Fruit fly (Drosophila melanogaster): ENCODE results near the gene CG13984.
A peak's percentile ranks its signal among the peaks of the same experiment; 100 is the strongest.

CG13984 gene

dm6 chr2L:6308651-6309050, at the start of gene CG13984, which contains the start of gene CG43922:
TSS of gene CG13984 (plus strand) at chr2L:6308819.
TSS of gene CG43922 (minus strand) at chr2L:6308751.
- TF ChIP-seq OdsH (GFP tag; optimal IDR thresholded peaks at IDR 0.05) (no peak), brk (GFP tag; optimal IDR thresholded peaks at IDR 0.05) (no peak), CrebA (GFP tag; optimal IDR thresholded peaks at IDR 0.05; ENCODE audit: borderline replicate concordance) (no peak), psq (GFP tag; optimal IDR thresholded peaks at IDR 0.05) (no peak), Mio (GFP tag; optimal IDR thresholded peaks at IDR 0.05) (no peak), rgr (GFP tag; optimal IDR thresholded peaks at IDR 0.05) (no peak), dsf (GFP tag; optimal IDR thresholded peaks at IDR 0.05; ENCODE audit: borderline replicate concordance) (no peak), br (GFP tag; optimal IDR thresholded peaks at IDR 0.05) (no peak), Hr83 (GFP tag; optimal IDR thresholded peaks at IDR 0.05; ENCODE audit: poor library complexity, severe bottlenecking) (no peak), Vsx2 (GFP tag; optimal IDR thresholded peaks at IDR 0.05; ENCODE audit: partially characterized antibody) (no peak)

- TF ChIP-seq dsf (GFP tag; optimal IDR thresholded peaks at IDR 0.05; ENCODE audit: borderline replicate concordance) (no peak), dl (GFP tag; optimal IDR thresholded peaks at IDR 0.05; ENCODE audit: insufficient read depth in 1 of 2, partially characterized antibody in 2 of 2) (no peak), pan (optimal IDR thresholded peaks at IDR 0.05) (no peak), sv (GFP tag; optimal IDR thresholded peaks at IDR 0.05) (no peak), br (GFP tag; optimal IDR thresholded peaks at IDR 0.05) (no peak), Jra (GFP tag; optimal IDR thresholded peaks at IDR 0.05) (no peak), GATAd (GFP tag; optimal IDR thresholded peaks at IDR 0.05) (no peak), fru (GFP tag; optimal IDR thresholded peaks at IDR 0.05) (no peak), foxo (GFP tag; optimal IDR thresholded peaks at IDR 0.05) (no peak), rgr (GFP tag; optimal IDR thresholded peaks at IDR 0.05) (no peak), Myc (optimal IDR thresholded peaks at IDR 0.05) (no peak), Dfd (GFP tag; optimal IDR thresholded peaks at IDR 0.05) (no peak), Vsx2 (GFP tag; optimal IDR thresholded peaks at IDR 0.05; ENCODE audit: partially characterized antibody) (no peak), ey (GFP tag; optimal IDR thresholded peaks at IDR 0.05) (no peak), brk (GFP tag; optimal IDR thresholded peaks at IDR 0.05) (no peak), Hr78 (GFP tag; optimal IDR thresholded peaks at IDR 0.05) (no peak)
Measured at dm6 chr2L:6259629-6260028, 49.0 kb upstream of the CG13984 start.

- TF ChIP-seq HLH106 (tag; optimal IDR thresholded peaks at IDR 0.05) = no peak
- no peak for TF ChIP-seq CG32264 (GFP tag; optimal IDR thresholded peaks at IDR 0.05)
- no peak for TF ChIP-seq Hr78 (GFP tag; optimal IDR thresholded peaks at IDR 0.05)
- no peak for TF ChIP-seq N (GFP tag; optimal IDR thresholded peaks at IDR 0.05)
- TF ChIP-seq Vsx2 (GFP tag; optimal IDR thresholded peaks at IDR 0.05; ENCODE audit: partially characterized antibody) = no peak
- TF ChIP-seq Hnf4 (GFP tag; optimal IDR thresholded peaks at IDR 0.05) = no peak
- no peak for TF ChIP-seq ey (GFP tag; optimal IDR thresholded peaks at IDR 0.05)
- TF ChIP-seq Dfd (GFP tag; optimal IDR thresholded peaks at IDR 0.05) = no peak
Measured at dm6 chr2L:6264390-6264789, 44.2 kb upstream of the CG13984 start, which contains the start of gene CG13983. TSS of gene CG13983 (minus strand) at chr2L:6264490.

DNA sequence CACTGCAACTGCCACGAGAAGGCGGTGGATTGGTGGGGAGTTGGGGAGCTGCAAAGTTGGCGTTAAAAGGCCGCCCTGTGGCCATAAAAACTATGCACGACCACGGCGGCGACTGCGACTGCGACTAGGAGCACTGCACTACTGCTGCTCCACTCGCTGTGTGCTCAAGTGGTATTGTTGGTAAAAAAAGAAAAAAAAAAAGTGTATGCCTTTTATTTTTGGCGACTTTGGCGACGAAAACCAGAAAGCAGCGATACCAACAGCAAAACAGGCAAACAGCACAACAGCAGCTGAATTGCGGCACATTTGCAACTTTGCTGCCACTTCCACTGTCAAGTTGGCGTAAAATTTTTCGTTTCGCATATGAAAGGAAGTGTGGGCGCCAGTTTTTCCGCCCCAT, 37.2 kb upstream of the CG13984 start:
- TF ChIP-seq ey (GFP tag; optimal IDR thresholded peaks at IDR 0.05) (no peak), CG9705 (GFP tag; optimal IDR thresholded peaks at IDR 0.05) (no peak), N (GFP tag; optimal IDR thresholded peaks at IDR 0.05) (no peak), dmrt93B (GFP tag; optimal IDR thresholded peaks at IDR 0.05) (no peak), rgr (GFP tag; optimal IDR thresholded peaks at IDR 0.05) (no peak), foxo (GFP tag; optimal IDR thresholded peaks at IDR 0.05) (no peak)

DNA sequence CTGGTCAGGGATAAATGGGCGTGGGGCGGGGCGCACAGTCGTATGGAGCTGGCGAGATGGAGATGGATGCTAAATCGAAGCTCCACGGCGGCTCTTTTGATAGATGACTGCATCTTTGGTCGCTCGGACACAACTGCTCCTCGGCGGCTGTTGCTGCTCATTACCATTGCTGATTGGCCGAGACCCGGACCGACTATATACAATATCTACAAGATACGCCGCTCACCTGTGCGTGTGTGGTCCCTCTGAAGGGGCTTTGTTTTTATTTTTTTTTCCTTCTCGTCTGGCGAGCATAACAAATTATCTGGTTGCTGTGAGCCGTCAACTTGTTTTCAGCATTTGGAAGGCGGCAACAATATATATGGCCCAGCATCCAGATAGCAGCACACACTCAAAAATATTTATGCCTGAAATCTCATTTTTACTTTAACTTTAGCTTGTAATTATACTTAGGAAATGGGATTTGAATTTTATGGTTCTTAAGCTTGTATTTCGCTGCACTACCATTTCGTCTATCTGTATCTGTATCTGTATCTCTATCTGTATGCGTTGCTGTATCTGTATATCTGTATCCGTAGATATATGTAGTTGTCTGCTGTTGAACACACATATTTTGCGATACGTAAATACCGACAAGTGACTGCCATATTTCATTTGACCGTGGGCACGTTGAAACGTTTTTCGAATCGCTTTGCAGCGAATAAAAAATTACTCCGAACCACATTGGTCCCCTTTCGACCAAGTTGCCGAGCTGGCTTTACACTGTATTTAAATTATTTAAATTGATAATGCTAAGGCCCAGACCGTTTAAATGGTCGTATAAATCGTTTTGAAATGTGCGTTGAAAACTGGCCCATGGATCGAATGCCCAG, 34.4 kb upstream of the CG13984 start:
- TF ChIP-seq rgr (GFP tag; optimal IDR thresholded peaks at IDR 0.05) = peak; percentile 8
- TF ChIP-seq br (GFP tag; optimal IDR thresholded peaks at IDR 0.05) = no peak
- TF ChIP-seq Sp1 (GFP tag; optimal IDR thresholded peaks at IDR 0.05) = no peak
- no peak for TF ChIP-seq CG32264 (GFP tag; optimal IDR thresholded peaks at IDR 0.05)
- TF ChIP-seq Myc (optimal IDR thresholded peaks at IDR 0.05) = no peak
- TF ChIP-seq dmrt93B (GFP tag; optimal IDR thresholded peaks at IDR 0.05) = no peak
- peak; percentile 61 for TF ChIP-seq h (GFP tag; optimal IDR thresholded peaks at IDR 0.05)
- no peak for TF ChIP-seq dsf (GFP tag; optimal IDR thresholded peaks at IDR 0.05; ENCODE audit: borderline replicate concordance)
- TF ChIP-seq Mio (GFP tag; optimal IDR thresholded peaks at IDR 0.05) = no peak
- TF ChIP-seq tai (GFP tag; optimal IDR thresholded peaks at IDR 0.05) = no peak
- TF ChIP-seq Hr83 (GFP tag; optimal IDR thresholded peaks at IDR 0.05; ENCODE audit: poor library complexity, severe bottlenecking) = no peak
- peak; percentile 1 for TF ChIP-seq ey (GFP tag; optimal IDR thresholded peaks at IDR 0.05)
- peak; percentile 44 for TF ChIP-seq fru (GFP tag; optimal IDR thresholded peaks at IDR 0.05)
- TF ChIP-seq OdsH (GFP tag; optimal IDR thresholded peaks at IDR 0.05) = peak; percentile 2
- TF ChIP-seq pan (optimal IDR thresholded peaks at IDR 0.05) = no peak
- no peak for TF ChIP-seq brk (GFP tag; optimal IDR thresholded peaks at IDR 0.05)
- TF ChIP-seq Hnf4 (GFP tag; optimal IDR thresholded peaks at IDR 0.05) = no peak
- TF ChIP-seq Dif (GFP tag; optimal IDR thresholded peaks at IDR 0.05; ENCODE audit: partially characterized antibody) = no peak
- no peak for TF ChIP-seq sv (GFP tag; optimal IDR thresholded peaks at IDR 0.05)
- peak in 1 of 2 experiments; percentile 41 for TF ChIP-seq foxo (GFP tag; optimal IDR thresholded peaks at IDR 0.05)
- TF ChIP-seq HLH106 (tag; optimal IDR thresholded peaks at IDR 0.05) = peak; percentile 18
